Fruit fly (Drosophila melanogaster) whole organism, embryonic: ENCODE results near the gene CG9837.

Experiments used
- Abd-B ChIP-seq: fragments of 200-800 bp; sonication (Bioruptor generic); optimal IDR thresholded peaks from 2 replicates; lab custom pipeline; 2018; ENCODE audit warnings: missing biosample characterization, mild to moderate bottlenecking, missing genetic modification characterization, moderate library complexity
- CG10267 ChIP-seq: fragments of 200-800 bp; sonication (Bioruptor generic); optimal IDR thresholded peaks from 2 replicates; lab custom pipeline; 2018; ENCODE audit warnings: missing biosample characterization, mild to moderate bottlenecking, missing genetic modification characterization, moderate library complexity
- CG10543 ChIP-seq: fragments of 200-800 bp; sonication (Bioruptor generic); optimal IDR thresholded peaks from 3 replicates; lab custom pipeline; 2017; ENCODE audit warnings: missing biosample characterization, mild to moderate bottlenecking, missing genetic modification characterization, moderate library complexity
- CG11504 ChIP-seq: fragments of 200-800 bp; sonication (Bioruptor generic); optimal IDR thresholded peaks from 3 replicates; lab custom pipeline; 2019; ENCODE audit warnings: missing biosample characterization, mild to moderate bottlenecking, missing genetic modification characterization, moderate library complexity
- CG11695 ChIP-seq: fragments of 200-800 bp; sonication (Bioruptor generic); IDR thresholded peaks from 3 replicates; pipeline ENCODE4 v1.3.6; 2022; ENCODE audit warnings: missing biosample characterization, missing genetic modification characterization
- CG11696 ChIP-seq: fragments of 200-800 bp; sonication (Bioruptor generic); IDR thresholded peaks from 2 replicates; pipeline ENCODE4 v1.3.6; 2022; ENCODE audit warnings: missing biosample characterization, missing genetic modification characterization
- CG12299 ChIP-seq: fragments of 200-800 bp; sonication (Bioruptor generic); optimal IDR thresholded peaks from 2 replicates; lab custom pipeline; 2018; ENCODE audit warnings: missing biosample characterization, mild to moderate bottlenecking, missing genetic modification characterization
- CG13123 ChIP-seq: fragments of 200-800 bp; sonication (Bioruptor generic); optimal IDR thresholded peaks from 2 replicates; lab custom pipeline; 2016; ENCODE audit warnings: missing biosample characterization, missing genetic modification characterization
- CG14860 ChIP-seq: fragments of 200-800 bp; sonication (Bioruptor generic); IDR thresholded peaks from 3 replicates; pipeline ENCODE4 v1.3.6; 2022; ENCODE audit warnings: missing biosample characterization, missing genetic modification characterization; ENCODE audit not compliant: partially characterized antibody
- CG15011 ChIP-seq: fragments of 200-800 bp; sonication (Bioruptor generic); optimal IDR thresholded peaks from 3 replicates; lab custom pipeline; 2018; ENCODE audit warnings: missing biosample characterization, mild to moderate bottlenecking, missing genetic modification characterization
- CG15073 ChIP-seq: fragments of 200-800 bp; sonication (Bioruptor generic); optimal IDR thresholded peaks from 2 replicates; lab custom pipeline; 2016; ENCODE audit warnings: missing biosample characterization, missing genetic modification characterization
- CG15479 ChIP-seq: fragments of 200-800 bp; sonication (Bioruptor generic); optimal IDR thresholded peaks from 3 replicates; lab custom pipeline; 2019; ENCODE audit warnings: missing biosample characterization, mild to moderate bottlenecking, missing genetic modification characterization, moderate library complexity
- CG15514 ChIP-seq: fragments of 200-800 bp; sonication (Bioruptor generic); optimal IDR thresholded peaks from 3 replicates; lab custom pipeline; 2017; ENCODE audit warnings: missing biosample characterization, missing genetic modification characterization, mild to moderate bottlenecking, moderate library complexity, missing genetic modification reagents
- CG16779 ChIP-seq: fragments of 200-800 bp; sonication (Bioruptor generic); IDR thresholded peaks from 2 replicates; pipeline ENCODE4 v1.3.6; 2022; ENCODE audit warnings: missing biosample characterization, missing genetic modification characterization
- CG17612 ChIP-seq: fragments of 200-800 bp; sonication (Bioruptor generic); IDR thresholded peaks from 2 replicates; pipeline ENCODE4 v1.3.6; 2022; ENCODE audit warnings: missing biosample characterization, missing genetic modification characterization
- CG18262 ChIP-seq: fragments of 200-800 bp; optimal IDR thresholded peaks from 3 replicates; lab custom pipeline; 2019; ENCODE audit warnings: missing biosample characterization, mild to moderate bottlenecking, missing genetic modification characterization, moderate library complexity
- CG2116 ChIP-seq: fragments of 200-800 bp; sonication (Bioruptor generic); optimal IDR thresholded peaks from 3 replicates; lab custom pipeline; 2018; ENCODE audit warnings: missing biosample characterization, mild to moderate bottlenecking, missing genetic modification characterization
- CG2120 ChIP-seq: fragments of 200-800 bp; sonication (Bioruptor generic); optimal IDR thresholded peaks from 3 replicates; lab custom pipeline; 2016; ENCODE audit warnings: missing biosample characterization, missing genetic modification characterization
- CG3281 ChIP-seq: fragments of 200-800 bp; sonication (Bioruptor generic); optimal IDR thresholded peaks from 3 replicates; lab custom pipeline; 2017; ENCODE audit warnings: missing biosample characterization, mild to moderate bottlenecking, missing genetic modification characterization
- CG34422 ChIP-seq: fragments of 200-800 bp; sonication (Bioruptor generic); IDR thresholded peaks from 3 replicates; pipeline ENCODE4 v1.3.6; 2022; ENCODE audit warnings: missing biosample characterization, missing genetic modification characterization
- CG4617 ChIP-seq: fragments of 200-800 bp; sonication (Bioruptor generic); optimal IDR thresholded peaks from 3 replicates; lab custom pipeline; 2016; ENCODE audit warnings: missing biosample characterization, missing genetic modification characterization, borderline replicate concordance
- CG6689 ChIP-seq: fragments of 200-800 bp; sonication (Bioruptor generic); IDR thresholded peaks from 2 replicates; pipeline ENCODE4 v1.3.6; 2022; ENCODE audit warnings: missing biosample characterization, missing genetic modification characterization
- CG8089 ChIP-seq: fragments of 200-800 bp; sonication (Bioruptor generic); optimal IDR thresholded peaks from 3 replicates; lab custom pipeline; 2016; ENCODE audit warnings: missing biosample characterization, missing genetic modification characterization
- CG9437 ChIP-seq: fragments of 200-800 bp; sonication (Bioruptor generic); optimal IDR thresholded peaks from 2 replicates; lab custom pipeline; 2018; ENCODE audit warnings: missing biosample characterization, mild to moderate bottlenecking, missing genetic modification characterization
- CG9609 ChIP-seq: fragments of 200-800 bp; sonication (Bioruptor generic); optimal IDR thresholded peaks from 3 replicates; lab custom pipeline; 2016; ENCODE audit warnings: missing biosample characterization, missing genetic modification characterization
- CTCF ChIP-seq: fragments of 200-800 bp; sonication (Bioruptor generic); optimal IDR thresholded peaks from 2 replicates; lab custom pipeline; 2017; ENCODE audit warnings: missing biosample characterization, mild to moderate bottlenecking, missing genetic modification characterization, moderate library complexity
- Dad ChIP-seq: fragments of 200-800 bp; sonication (Bioruptor generic); optimal IDR thresholded peaks from 3 replicates; lab custom pipeline; 2016; ENCODE audit warnings: missing biosample characterization, missing genetic modification characterization
- Deaf1 ChIP-seq: fragments of 200-800 bp; optimal IDR thresholded peaks from 3 replicates; lab custom pipeline; 2019; ENCODE audit warnings: missing biosample characterization, mild to moderate bottlenecking, missing genetic modification characterization, moderate library complexity
- Dek ChIP-seq: fragments of 200-800 bp; sonication (Bioruptor generic); optimal IDR thresholded peaks from 3 replicates; lab custom pipeline; 2019; ENCODE audit warnings: missing biosample characterization, mild to moderate bottlenecking, missing genetic modification characterization, moderate library complexity
- Ets97D ChIP-seq: fragments of 200-800 bp; sonication (Bioruptor generic); optimal IDR thresholded peaks from 3 replicates; lab custom pipeline; 2016; ENCODE audit warnings: missing biosample characterization, missing genetic modification characterization
- Fer2 ChIP-seq: fragments of 200-800 bp; sonication (Bioruptor generic); optimal IDR thresholded peaks from 2 replicates; lab custom pipeline; 2018; ENCODE audit warnings: missing biosample characterization, mild to moderate bottlenecking, missing genetic modification characterization, moderate library complexity
- Gug ChIP-seq: fragments of 200-800 bp; sonication (Bioruptor generic); IDR thresholded peaks from 4 replicates; pipeline ENCODE4 v1.3.6; 2022; ENCODE audit warnings: missing biosample characterization, missing genetic modification characterization
- Hmx ChIP-seq: fragments of 200-800 bp; sonication (Bioruptor generic); optimal IDR thresholded peaks from 2 replicates; lab custom pipeline; 2016; ENCODE audit warnings: missing biosample characterization, missing genetic modification characterization
- Hr39 ChIP-seq: fragments of >200 bp; optimal IDR thresholded peaks from 2 replicates; lab custom pipeline; 2017
- Lim3 ChIP-seq: fragments of 200-800 bp; sonication (Bioruptor generic); IDR thresholded peaks from 2 replicates; pipeline ENCODE4 v1.3.6; 2022; ENCODE audit warnings: missing biosample characterization, missing genetic modification characterization
- Ravus ChIP-seq: fragments of 200-800 bp; sonication (Bioruptor generic); IDR thresholded peaks from 2 replicates; pipeline ENCODE4 v1.3.6; 2022; ENCODE audit warnings: missing biosample characterization, missing genetic modification characterization
- bab2 ChIP-seq: fragments of 200-800 bp; sonication (Bioruptor generic); optimal IDR thresholded peaks from 2 replicates; lab custom pipeline; 2016; ENCODE audit warnings: missing biosample characterization, missing genetic modification characterization
- caup ChIP-seq: fragments of 200-800 bp; sonication (Bioruptor generic); optimal IDR thresholded peaks from 3 replicates; lab custom pipeline; 2017; ENCODE audit warnings: missing biosample characterization, mild to moderate bottlenecking, missing genetic modification characterization, moderate library complexity; ENCODE audit not compliant: severe bottlenecking
- crol ChIP-seq: fragments of 200-800 bp; sonication (Bioruptor generic); IDR thresholded peaks from 2 replicates; pipeline ENCODE4 v1.3.6; 2022; ENCODE audit warnings: missing biosample characterization, missing genetic modification characterization
- cwo ChIP-seq: fragments of 200-800 bp; sonication (Bioruptor generic); optimal IDR thresholded peaks from 3 replicates; lab custom pipeline; 2017; ENCODE audit warnings: missing biosample characterization, missing genetic modification characterization, mild to moderate bottlenecking, moderate library complexity, missing genetic modification reagents
- da ChIP-seq: fragments of 200-800 bp; sonication (Bioruptor generic); optimal IDR thresholded peaks from 2 replicates; lab custom pipeline; 2016; ENCODE audit warnings: missing biosample characterization, missing genetic modification characterization
- dpn ChIP-seq, 2 experiments: fragments of 200-800 bp; sonication (Bioruptor generic); optimal IDR thresholded peaks; 3 replicates each; lab custom pipeline; 2016; ENCODE audit warnings: missing biosample characterization in 2 of 2, missing genetic modification characterization in 2 of 2
- fd3F ChIP-seq: fragments of 200-800 bp; sonication (Bioruptor generic); optimal IDR thresholded peaks from 2 replicates; lab custom pipeline; 2018; ENCODE audit warnings: missing biosample characterization, mild to moderate bottlenecking, missing genetic modification characterization, moderate library complexity
- grau ChIP-seq: fragments of 200-800 bp; optimal IDR thresholded peaks from 3 replicates; lab custom pipeline; 2019; ENCODE audit warnings: missing biosample characterization, mild to moderate bottlenecking, missing genetic modification characterization, moderate library complexity
- hb ChIP-seq: fragments of 200-800 bp; sonication (Bioruptor generic); IDR thresholded peaks from 3 replicates; pipeline ENCODE4 v1.3.6; 2022; ENCODE audit warnings: missing biosample characterization, missing genetic modification characterization; ENCODE audit not compliant: partially characterized antibody
- nom ChIP-seq: fragments of 200-800 bp; sonication (Bioruptor generic); optimal IDR thresholded peaks from 2 replicates; lab custom pipeline; 2017; ENCODE audit warnings: missing biosample characterization, missing genetic modification characterization, mild to moderate bottlenecking, moderate library complexity, missing genetic modification reagents
- pb ChIP-seq: fragments of 200-800 bp; sonication (Bioruptor generic); optimal IDR thresholded peaks from 3 replicates; lab custom pipeline; 2016; ENCODE audit warnings: missing biosample characterization, missing genetic modification characterization
- phol ChIP-seq: fragments of 200-800 bp; sonication (Bioruptor generic); optimal IDR thresholded peaks from 3 replicates; lab custom pipeline; 2018; ENCODE audit warnings: missing biosample characterization, mild to moderate bottlenecking, missing genetic modification characterization, moderate library complexity
- shn ChIP-seq: fragments of 200-800 bp; sonication (Bioruptor generic); optimal IDR thresholded peaks from 3 replicates; lab custom pipeline; 2016; ENCODE audit warnings: missing biosample characterization, missing genetic modification characterization
- zen ChIP-seq: fragments of 200-800 bp; sonication (Bioruptor generic); optimal IDR thresholded peaks from 3 replicates; lab custom pipeline; 2018; ENCODE audit warnings: missing biosample characterization, mild to moderate bottlenecking, missing genetic modification characterization, moderate library complexity
- zen2 ChIP-seq: fragments of 200-800 bp; sonication (Bioruptor generic); IDR thresholded peaks from 3 replicates; pipeline ENCODE4 v1.3.6; 2022; ENCODE audit warnings: missing biosample characterization, missing genetic modification characterization; ENCODE audit not compliant: partially characterized antibody

The CG9837 gene

DNA sequence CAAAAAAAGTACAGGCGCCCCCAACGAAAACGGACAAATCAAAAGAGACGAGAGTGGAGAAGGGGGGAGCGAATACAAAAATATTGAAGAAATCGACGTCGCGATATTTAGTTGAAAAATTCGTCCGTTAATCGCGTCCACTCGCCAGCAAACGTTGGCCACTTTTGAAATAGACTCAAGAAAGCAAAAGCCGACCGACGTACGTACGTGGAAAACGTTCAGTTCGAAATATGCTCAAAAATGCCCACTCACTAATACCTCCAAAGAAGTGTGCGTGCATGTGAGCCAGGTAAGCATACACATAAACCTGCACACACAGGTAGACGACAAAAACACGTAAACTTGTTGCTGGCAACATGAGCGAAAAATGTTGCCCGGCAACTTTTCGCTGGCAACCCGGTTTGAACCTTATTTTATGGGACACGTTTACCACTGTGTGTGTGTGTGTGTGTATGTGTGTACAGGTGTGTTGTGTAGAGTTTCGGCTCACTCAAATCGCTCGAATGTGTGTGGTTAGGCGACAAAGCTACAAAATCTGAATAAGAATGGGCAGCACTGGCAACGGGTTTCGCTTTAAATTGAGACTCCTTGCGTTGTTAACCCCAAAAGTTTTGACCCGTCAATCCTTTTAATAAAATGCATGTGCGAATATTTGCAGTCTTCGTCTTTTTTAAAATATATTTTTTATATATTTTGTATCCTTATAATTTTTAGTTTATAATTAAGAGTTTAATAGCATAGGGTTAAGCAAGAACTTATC is 44.3 kb upstream of the CG9837 start (continued):
- TF ChIP-seq CG2120 (GFP tag; lab: Kevin White, UChicago) (no peak), CG10267 (tag; lab: Kevin White, UChicago) (no peak), CG15073 (GFP tag; lab: Kevin White, UChicago) (no peak), CTCF (no peak), zen2 (GFP tag; lab: Robert Waterston, UW) (no peak), CG4617 (GFP tag; lab: Kevin White, UChicago) (no peak), fd3F (GFP tag; lab: Kevin White, UChicago) (no peak), phol (tag; lab: Kevin White, UChicago) (no peak), CG18262 (tag; lab: Kevin White, UChicago) (no peak), Hr39 (no peak), CG13123 (GFP tag; lab: Kevin White, UChicago) (no peak), CG11696 (GFP tag; lab: Robert Waterston, UW) (no peak), Gug (GFP tag; lab: Robert Waterston, UW) (no peak), CG6689 (no peak), CG10543 (GFP tag; lab: Kevin White, UChicago) (peak; percentile 24), caup (GFP tag; lab: Kevin White, UChicago) (no peak), Lim3 (GFP tag; lab: Robert Waterston, UW) (no peak), CG2116 (GFP tag; lab: Kevin White, UChicago) (no peak), dpn (GFP tag; optimal IDR thresholded peaks at IDR 0.05; lab: Kevin White, UChicago) (no peak), da (GFP tag; lab: Kevin White, UChicago) (no peak), bab2 (GFP tag; lab: Kevin White, UChicago) (no peak), Hmx (GFP tag; lab: Kevin White, UChicago) (no peak), Ets97D (no peak), Ravus (GFP tag; lab: Robert Waterston, UW) (no peak), zen (tag; lab: Kevin White, UChicago) (no peak), CG3281 (GFP tag; lab: Kevin White, UChicago) (no peak), CG16779 (GFP tag; lab: Robert Waterston, UW) (no peak), CG9609 (GFP tag; lab: Kevin White, UChicago) (no peak), CG12299 (no peak), crol (GFP tag; lab: Robert Waterston, UW) (peak; percentile 37; the same call in 1 of the 2 replicates), CG11504 (tag; lab: Kevin White, UChicago) (peak; percentile 100), grau (peak; percentile 72), CG14860 (no peak), Fer2 (no peak), Dad (GFP tag; lab: Kevin White, UChicago) (no peak), pb (GFP tag; lab: Kevin White, UChicago) (no peak), hb (no peak), Deaf1 (tag; lab: Kevin White, UChicago) (peak; percentile 44), Dek (tag; lab: Kevin White, UChicago) (no peak), CG34422 (GFP tag; lab: Robert Waterston, UW) (no peak), CG11695 (GFP tag; lab: Robert Waterston, UW) (no peak), CG17612 (GFP tag; lab: Robert Waterston, UW) (no peak), shn (no peak), CG15514 (GFP tag; lab: Kevin White, UChicago) (no peak), nom (GFP tag; lab: Kevin White, UChicago) (no peak), Abd-B (GFP tag; lab: Kevin White, UChicago) (no peak), CG15479 (GFP tag; lab: Kevin White, UChicago) (no peak), cwo (GFP tag; lab: Kevin White, UChicago) (peak; percentile 51), CG15011 (GFP tag; lab: Kevin White, UChicago) (no peak), CG8089 (GFP tag; lab: Kevin White, UChicago) (no peak), CG9437 (GFP tag; lab: Kevin White, UChicago) (no peak)
